Fruit fly (Drosophila melanogaster) whole organism, wandering third instar larva: ENCODE measurements around the gene CG12003.

Source experiments
- Abd-B ChIP-seq: fragments of >200 bp; optimal IDR thresholded peaks from 2 replicates; lab custom pipeline; 2017; ENCODE audit warnings: missing biosample characterization, missing genetic modification characterization
- CG32264 ChIP-seq: fragments of 200-800 bp; sonication (Bioruptor generic); optimal IDR thresholded peaks from 2 replicates; lab custom pipeline; 2016; ENCODE audit warnings: missing biosample characterization, missing genetic modification characterization
- CG9705 ChIP-seq: fragments of 200-800 bp; sonication (Bioruptor generic); optimal IDR thresholded peaks from 2 replicates; lab custom pipeline; 2018; ENCODE audit warnings: missing biosample characterization, mild to moderate bottlenecking, missing genetic modification characterization
- CrebA ChIP-seq: fragments of 200-800 bp; sonication (Bioruptor generic); optimal IDR thresholded peaks from 2 replicates; lab custom pipeline; 2016; ENCODE audit warnings: missing biosample characterization, mild to moderate bottlenecking, missing genetic modification characterization, borderline replicate concordance
- Dfd ChIP-seq: fragments of >200 bp; optimal IDR thresholded peaks from 2 replicates; lab custom pipeline; 2017; ENCODE audit warnings: missing biosample characterization, missing genetic modification characterization
- Dif ChIP-seq: fragments of 200-275, 200-300 bp; sonication (Bioruptor generic); optimal IDR thresholded peaks from 2 replicates; lab custom pipeline; 2018; ENCODE audit warnings: missing biosample characterization, missing genetic modification characterization; ENCODE audit not compliant: partially characterized antibody
- GATAd ChIP-seq: sonication (Bioruptor generic); optimal IDR thresholded peaks from 2 replicates; lab custom pipeline; 2016; ENCODE audit warnings: missing biosample characterization, missing genetic modification characterization
- HLH106 ChIP-seq: fragments of 200-800 bp; optimal IDR thresholded peaks from 3 replicates; lab custom pipeline; 2019; ENCODE audit warnings: missing biosample characterization, mild to moderate bottlenecking, missing genetic modification characterization, moderate library complexity
- Hnf4 ChIP-seq: fragments of 200-800 bp; sonication (Bioruptor generic); optimal IDR thresholded peaks from 2 replicates; lab custom pipeline; 2016; ENCODE audit warnings: missing biosample characterization, mild to moderate bottlenecking, missing genetic modification characterization
- Hr78 ChIP-seq: fragments of >200 bp; optimal IDR thresholded peaks from 2 replicates; lab custom pipeline; 2017; ENCODE audit warnings: missing biosample characterization, missing genetic modification characterization
- Hr83 ChIP-seq: fragments of 200-300 bp; sonication (Bioruptor generic); optimal IDR thresholded peaks from 2 replicates; lab custom pipeline; 2016; ENCODE audit warnings: missing biosample characterization, mild to moderate bottlenecking, missing genetic modification characterization, moderate library complexity; ENCODE audit not compliant: poor library complexity, severe bottlenecking
- Jra ChIP-seq: sonication (Bioruptor generic); optimal IDR thresholded peaks from 2 replicates; lab custom pipeline; 2016; ENCODE audit warnings: missing biosample characterization, missing genetic modification characterization
- Mio ChIP-seq: sonication (Bioruptor generic); optimal IDR thresholded peaks from 2 replicates; lab custom pipeline; 2016; ENCODE audit warnings: missing biosample characterization, missing genetic modification characterization
- Myc ChIP-seq: fragments of >200 bp; optimal IDR thresholded peaks from 2 replicates; lab custom pipeline; 2017
- N ChIP-seq: fragments of >200 bp; optimal IDR thresholded peaks from 2 replicates; lab custom pipeline; 2018; ENCODE audit warnings: missing biosample characterization, missing external identifiers, missing genetic modification characterization
- OdsH ChIP-seq: fragments of 200-800 bp; sonication (Bioruptor generic); optimal IDR thresholded peaks from 2 replicates; lab custom pipeline; 2016; ENCODE audit warnings: missing biosample characterization, mild to moderate bottlenecking, missing genetic modification characterization
- Rel ChIP-seq, 2 experiments: fragments of 200-800 bp; sonication (Bioruptor generic) in 1 of 2; optimal IDR thresholded peaks; 2 replicates in 1 of 2; 3 replicates in 1 of 2; lab custom pipeline; 2016 to 2019; ENCODE audit warnings: mild to moderate bottlenecking in 2 of 2, missing biosample characterization in 2 of 2, missing genetic modification characterization in 2 of 2, moderate library complexity in 1 of 2
- Sp1 ChIP-seq: fragments of 200-800 bp; sonication (Bioruptor generic); optimal IDR thresholded peaks from 3 replicates; lab custom pipeline; 2019; ENCODE audit warnings: missing biosample characterization, mild to moderate bottlenecking, missing genetic modification characterization, moderate library complexity
- br ChIP-seq: fragments of 200-800 bp; sonication (Bioruptor generic); optimal IDR thresholded peaks from 2 replicates; lab custom pipeline; 2016; ENCODE audit warnings: missing biosample characterization, missing genetic modification characterization
- brk ChIP-seq: fragments of 200-800 bp; sonication (Bioruptor generic); optimal IDR thresholded peaks from 2 replicates; lab custom pipeline; 2016; ENCODE audit warnings: missing biosample characterization, mild to moderate bottlenecking, missing genetic modification characterization
- dl ChIP-seq, 2 experiments: fragments of 175-275, 200-275 bp in 1 of 2; fragments of 200-275 bp in 1 of 2; sonication (Bioruptor generic); optimal IDR thresholded peaks; lab custom pipeline; 2018; ENCODE audit warnings: mild to moderate bottlenecking in 2 of 2, missing biosample characterization in 2 of 2, missing genetic modification characterization in 2 of 2, moderate library complexity in 2 of 2; ENCODE audit not compliant: partially characterized antibody in 2 of 2, insufficient read depth in 1 of 2
- dmrt93B ChIP-seq: fragments of 200-800 bp; sonication (Bioruptor generic); optimal IDR thresholded peaks from 2 replicates; lab custom pipeline; 2018; ENCODE audit warnings: missing biosample characterization, mild to moderate bottlenecking, missing genetic modification characterization
- dsf ChIP-seq: sonication (Bioruptor generic); optimal IDR thresholded peaks from 2 replicates; lab custom pipeline; 2016; ENCODE audit warnings: missing biosample characterization, missing genetic modification characterization, borderline replicate concordance
- ey ChIP-seq: fragments of 200-800 bp; sonication (Bioruptor generic); optimal IDR thresholded peaks from 2 replicates; lab custom pipeline; 2016; ENCODE audit warnings: missing biosample characterization, missing genetic modification characterization
- foxo ChIP-seq, 2 experiments: fragments of 200-800 bp; sonication (Bioruptor generic); optimal IDR thresholded peaks; 2 replicates in 1 of 2; 3 replicates in 1 of 2; lab custom pipeline; 2016 to 2017; ENCODE audit warnings: missing biosample characterization in 2 of 2, missing genetic modification characterization in 2 of 2
- fru ChIP-seq: fragments of 200-800 bp; sonication (Bioruptor generic); optimal IDR thresholded peaks from 3 replicates; lab custom pipeline; 2016; ENCODE audit warnings: missing biosample characterization, mild to moderate bottlenecking, missing genetic modification characterization
- h ChIP-seq: fragments of 200-800 bp; sonication (Bioruptor generic); optimal IDR thresholded peaks from 3 replicates; lab custom pipeline; 2016; ENCODE audit warnings: missing biosample characterization, mild to moderate bottlenecking, missing genetic modification characterization
- lola ChIP-seq: fragments of >200 bp; optimal IDR thresholded peaks from 2 replicates; lab custom pipeline; 2017; ENCODE audit warnings: missing biosample characterization, missing genetic modification characterization
- pan ChIP-seq: fragments of >200 bp; optimal IDR thresholded peaks from 2 replicates; lab custom pipeline; 2017
- psq ChIP-seq: fragments of 200-800 bp; sonication (Bioruptor generic); optimal IDR thresholded peaks from 3 replicates; lab custom pipeline; 2017; ENCODE audit warnings: missing biosample characterization, mild to moderate bottlenecking, missing genetic modification characterization, moderate library complexity
- rgr ChIP-seq: fragments of 200-800 bp; sonication (Bioruptor generic); optimal IDR thresholded peaks from 3 replicates; lab custom pipeline; 2016; ENCODE audit warnings: missing biosample characterization, mild to moderate bottlenecking, missing genetic modification characterization
- sage ChIP-seq: fragments of 200-800 bp; sonication (Bioruptor generic); optimal IDR thresholded peaks from 2 replicates; lab custom pipeline; 2016; ENCODE audit warnings: missing biosample characterization, mild to moderate bottlenecking, missing genetic modification characterization
- sv ChIP-seq: fragments of 200-800 bp; sonication (Bioruptor generic); optimal IDR thresholded peaks from 3 replicates; lab custom pipeline; 2016; ENCODE audit warnings: missing biosample characterization, missing genetic modification characterization
- tai ChIP-seq: sonication (Bioruptor generic); optimal IDR thresholded peaks from 2 replicates; lab custom pipeline; 2016; ENCODE audit warnings: missing biosample characterization, missing genetic modification characterization
- usp ChIP-seq: fragments of >200 bp; optimal IDR thresholded peaks from 2 replicates; lab custom pipeline; 2017; ENCODE audit warnings: missing biosample characterization, missing genetic modification characterization
- woc ChIP-seq: sonication (Bioruptor generic); optimal IDR thresholded peaks from 2 replicates; lab custom pipeline; 2016; ENCODE audit warnings: missing biosample characterization, mild to moderate bottlenecking, missing genetic modification characterization

Gene CG12003

DNA sequence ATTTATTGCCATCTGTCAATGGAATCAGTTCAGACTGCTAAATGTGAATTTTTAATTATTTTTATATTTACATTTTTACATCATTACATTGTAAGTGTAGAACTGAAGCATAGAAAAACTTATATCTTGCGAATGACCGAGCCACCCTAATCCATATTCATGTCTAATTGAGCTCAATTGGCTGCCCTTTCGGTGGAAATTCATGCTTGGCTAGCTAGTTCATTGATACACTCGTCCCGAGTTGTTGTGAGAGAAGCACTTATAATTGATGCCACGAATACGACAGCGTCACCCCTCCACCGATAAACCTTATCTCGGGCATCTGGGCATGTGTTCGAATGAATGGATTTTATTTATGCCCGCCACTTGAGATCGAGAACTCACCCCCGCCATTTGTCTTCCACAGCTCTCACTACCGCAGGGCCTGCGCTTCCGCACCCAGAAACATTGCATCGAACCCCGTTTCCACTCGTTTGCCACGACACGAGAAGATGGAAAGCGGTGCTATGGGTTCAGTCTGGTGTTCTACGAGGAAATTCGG is 26.8 kb upstream of the CG12003 start:
- TF ChIP-seq dl (GFP tag; optimal IDR thresholded peaks at IDR 0.05; lab: Kevin White, UChicago; ENCODE audit: insufficient read depth in 1 of 2, partially characterized antibody in 2 of 2) (no peak), psq (GFP tag; lab: Kevin White, UChicago) (no peak), GATAd (GFP tag; lab: Kevin White, UChicago) (no peak), foxo (GFP tag; optimal IDR thresholded peaks at IDR 0.05; lab: Kevin White, UChicago) (no peak), Hnf4 (no peak), Dfd (GFP tag; lab: Kevin White, UChicago) (no peak), Sp1 (no peak), pan (lab: Kevin White, UChicago) (no peak), Jra (GFP tag; lab: Kevin White, UChicago) (no peak), dmrt93B (GFP tag; lab: Kevin White, UChicago) (no peak), lola (GFP tag; lab: Kevin White, UChicago) (no peak), tai (GFP tag; lab: Kevin White, UChicago) (no peak), Dif (GFP tag; lab: Kevin White, UChicago) (no peak), h (GFP tag; lab: Kevin White, UChicago) (no peak), Hr78 (GFP tag; lab: Kevin White, UChicago) (no peak), Mio (GFP tag; lab: Kevin White, UChicago) (no peak), rgr (no peak)

DNA sequence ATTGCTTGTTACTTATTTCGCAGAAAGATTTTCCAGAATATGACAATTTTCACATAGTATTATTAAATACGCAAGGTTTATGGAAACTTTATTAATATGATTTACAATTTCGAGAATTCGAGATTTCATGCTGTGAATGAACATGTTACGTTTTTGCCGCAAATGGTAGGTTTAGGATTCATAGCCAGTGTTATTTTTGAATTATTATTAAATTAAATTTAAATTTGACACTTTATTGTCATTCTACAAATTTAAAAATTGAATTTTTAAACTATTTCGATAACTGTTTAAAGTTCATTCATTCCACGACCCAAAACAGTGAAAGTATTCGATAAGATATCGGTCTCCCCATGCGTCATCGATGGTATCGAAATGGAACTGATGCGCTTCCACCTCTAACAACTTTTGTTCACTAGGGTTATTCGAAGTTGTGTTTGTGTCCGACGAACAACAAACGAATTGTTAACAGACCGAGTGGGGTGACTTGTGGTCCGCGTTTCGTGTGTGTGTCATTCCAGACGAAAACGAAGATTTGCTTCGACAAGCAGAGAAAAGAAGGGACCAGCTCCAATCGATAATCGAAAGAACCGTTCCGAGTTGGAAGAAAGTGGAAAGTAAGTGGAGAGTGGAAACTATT is 19.4 kb upstream of the CG12003 start, which contains the start of the genes CG32313 and Pcyt1:
TSS of gene CG32313 (minus strand) at position 51 of the 637 bp plus-strand sequence.
TSS of gene Pcyt1 (plus strand) at position 400 of the 637 bp plus-strand sequence.
- TF ChIP-seq OdsH (GFP tag; lab: Kevin White, UChicago), result no peak
- TF ChIP-seq sage (GFP tag; lab: Kevin White, UChicago), result no peak
- no peak for TF ChIP-seq Hr78 (GFP tag; lab: Kevin White, UChicago)
- TF ChIP-seq Abd-B (GFP tag; lab: Kevin White, UChicago), result no peak
- TF ChIP-seq ey (GFP tag; lab: Kevin White, UChicago), result no peak
- no peak for TF ChIP-seq pan (lab: Kevin White, UChicago)
- TF ChIP-seq Dfd (GFP tag; lab: Kevin White, UChicago), result no peak
- TF ChIP-seq CrebA (GFP tag; lab: Kevin White, UChicago), result no peak
- peak in 1 of 2 experiments; percentile 6 for TF ChIP-seq foxo (GFP tag; optimal IDR thresholded peaks at IDR 0.05; lab: Kevin White, UChicago)
- TF ChIP-seq br (GFP tag; lab: Kevin White, UChicago), result peak; percentile 33
- TF ChIP-seq brk, result no peak
- TF ChIP-seq Dif (GFP tag; lab: Kevin White, UChicago), result peak; percentile 81
- TF ChIP-seq sv (GFP tag; lab: Kevin White, UChicago), result no peak
- TF ChIP-seq dsf (GFP tag; lab: Kevin White, UChicago), result no peak
- TF ChIP-seq CG9705 (GFP tag; lab: Kevin White, UChicago), result no peak
- TF ChIP-seq Jra (GFP tag; lab: Kevin White, UChicago), result peak; percentile 13
- no peak for TF ChIP-seq fru (GFP tag; lab: Kevin White, UChicago)
- no peak for TF ChIP-seq dl (GFP tag; optimal IDR thresholded peaks at IDR 0.05; lab: Kevin White, UChicago; ENCODE audit: insufficient read depth in 1 of 2, partially characterized antibody in 2 of 2)
- peak; percentile 31 for TF ChIP-seq Hr83
- TF ChIP-seq h (GFP tag; lab: Kevin White, UChicago), result no peak
- no peak for TF ChIP-seq rgr
- peak; percentile 27 for TF ChIP-seq Sp1
- no peak for TF ChIP-seq CG32264
- TF ChIP-seq usp (GFP tag; lab: Kevin White, UChicago), result no peak
- TF ChIP-seq Mio (GFP tag; lab: Kevin White, UChicago), result no peak
- no peak for TF ChIP-seq lola (GFP tag; lab: Kevin White, UChicago)
- TF ChIP-seq, all 38 proteins: peak for 6

DNA sequence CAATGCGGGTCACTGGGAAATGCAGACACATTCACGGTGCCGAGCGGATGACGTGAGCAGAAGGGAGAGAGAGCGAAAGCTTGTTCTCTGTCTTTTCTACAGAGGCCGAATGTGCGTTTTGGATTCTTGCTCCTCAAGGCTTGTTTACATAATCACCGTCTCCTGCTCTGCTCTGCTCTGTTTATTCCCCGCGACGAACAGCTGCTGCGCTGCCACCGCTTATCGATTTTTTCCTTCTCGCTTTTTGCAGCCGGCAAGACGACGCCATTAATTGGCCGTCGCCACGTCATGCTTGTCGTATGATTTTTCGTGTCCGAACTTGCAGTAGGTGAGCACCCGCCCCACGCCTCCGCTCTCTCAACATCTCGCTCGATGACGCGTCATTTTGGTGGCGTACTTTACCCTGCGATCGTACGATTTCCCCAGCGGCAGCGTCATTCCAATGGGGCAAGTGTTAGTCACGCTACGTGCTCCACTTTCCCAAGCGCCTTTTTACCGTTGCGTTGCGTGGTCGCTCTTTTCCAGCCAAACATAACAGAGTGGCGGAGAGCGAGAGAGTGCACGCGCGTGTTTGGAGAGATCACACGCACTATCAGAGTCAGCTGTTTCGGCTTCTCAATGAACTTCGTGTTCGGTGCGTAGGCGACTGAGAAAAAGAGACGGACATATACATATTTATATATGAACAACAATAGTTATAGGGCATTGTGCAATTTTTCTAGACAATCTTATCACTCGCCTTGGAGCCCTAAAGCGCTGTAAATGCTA is 18.7 kb upstream of the CG12003 start:
- no peak for TF ChIP-seq pan (lab: Kevin White, UChicago)
- TF ChIP-seq br (GFP tag; lab: Kevin White, UChicago), result no peak
- TF ChIP-seq usp (GFP tag; lab: Kevin White, UChicago), result no peak
- no peak for TF ChIP-seq brk
- TF ChIP-seq Abd-B (GFP tag; lab: Kevin White, UChicago), result no peak
- TF ChIP-seq dl (GFP tag; optimal IDR thresholded peaks at IDR 0.05; lab: Kevin White, UChicago; ENCODE audit: insufficient read depth in 1 of 2, partially characterized antibody in 2 of 2), result no peak
- no peak for TF ChIP-seq CG32264
- no peak for TF ChIP-seq dsf (GFP tag; lab: Kevin White, UChicago)
- no peak for TF ChIP-seq Rel (GFP tag; optimal IDR thresholded peaks at IDR 0.05; lab: Kevin White, UChicago)
- TF ChIP-seq Rel (tag; optimal IDR thresholded peaks at IDR 0.05; lab: Kevin White, UChicago), result peak; percentile 66
- peak; percentile 17 for TF ChIP-seq Dif (GFP tag; lab: Kevin White, UChicago)
- no peak for TF ChIP-seq ey (GFP tag; lab: Kevin White, UChicago)
- no peak for TF ChIP-seq tai (GFP tag; lab: Kevin White, UChicago)
- no peak for TF ChIP-seq Myc
- no peak for TF ChIP-seq CrebA (GFP tag; lab: Kevin White, UChicago)
- TF ChIP-seq sv (GFP tag; lab: Kevin White, UChicago), result no peak
- TF ChIP-seq sage (GFP tag; lab: Kevin White, UChicago), result no peak
- TF ChIP-seq woc (GFP tag; lab: Kevin White, UChicago), result no peak
- TF ChIP-seq Hnf4, result peak; percentile 35
- TF ChIP-seq CG9705 (GFP tag; lab: Kevin White, UChicago), result no peak
- no peak for TF ChIP-seq dmrt93B (GFP tag; lab: Kevin White, UChicago)
- TF ChIP-seq Dfd (GFP tag; lab: Kevin White, UChicago), result no peak
- TF ChIP-seq lola (GFP tag; lab: Kevin White, UChicago), result no peak
- TF ChIP-seq HLH106, result peak; percentile 41
- peak; percentile 49 for TF ChIP-seq OdsH (GFP tag; lab: Kevin White, UChicago)
- TF ChIP-seq Sp1, result no peak
- TF ChIP-seq Mio (GFP tag; lab: Kevin White, UChicago), result no peak
- peak; percentile 39 for TF ChIP-seq psq (GFP tag; lab: Kevin White, UChicago)
- peak in 1 of 2 experiments; percentile 36 for TF ChIP-seq foxo (GFP tag; optimal IDR thresholded peaks at IDR 0.05; lab: Kevin White, UChicago)
- peak; percentile 11 for TF ChIP-seq h (GFP tag; lab: Kevin White, UChicago)
- TF ChIP-seq N (GFP tag; lab: Kevin White, UChicago), result no peak
